Fruit fly (Drosophila melanogaster): ENCODE data around the gene Unc-115b.

DNA sequence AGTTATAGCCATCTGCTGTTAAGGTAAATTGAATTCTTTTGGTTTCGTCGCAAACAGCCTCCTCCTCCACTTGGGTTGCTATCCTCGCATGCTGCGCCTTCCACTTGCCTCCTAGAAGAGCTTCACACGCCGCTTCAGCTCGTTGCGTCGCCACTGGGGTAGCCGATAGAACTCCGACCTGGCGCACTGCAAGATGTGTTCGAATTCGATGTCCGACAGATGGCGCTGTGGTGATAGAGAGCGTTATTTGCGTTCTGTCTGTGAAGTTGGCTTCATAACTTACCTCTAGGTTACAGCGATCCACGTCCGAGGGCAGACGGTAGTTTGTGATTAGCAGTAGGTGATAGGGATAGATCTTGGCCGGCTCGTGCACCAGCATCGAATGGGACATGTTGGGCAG, 2.4 kb upstream of the Unc-115b start:
- TF ChIP-seq EcR (GFP tag; optimal IDR thresholded peaks at IDR 0.05): no peak
- TF ChIP-seq CG8301 (tag; optimal IDR thresholded peaks at IDR 0.05): no peak
- TF ChIP-seq CG34367 (tag; optimal IDR thresholded peaks at IDR 0.05): no peak
- no peak for TF ChIP-seq gl (tag; optimal IDR thresholded peaks at IDR 0.05)
- no peak for TF ChIP-seq CG4496 (GFP tag; IDR thresholded peaks at IDR 0.05)
- TF ChIP-seq CG32121 (GFP tag; IDR thresholded peaks at IDR 0.05): no peak
- no peak for TF ChIP-seq rn (GFP tag; IDR thresholded peaks at IDR 0.05)
- TF ChIP-seq Pif1A (GFP tag; optimal IDR thresholded peaks at IDR 0.05): no peak
- no peak for TF ChIP-seq CG10348 (GFP tag; IDR thresholded peaks at IDR 0.05)
- no peak for TF ChIP-seq CG9948 (tag; optimal IDR thresholded peaks at IDR 0.05)
- TF ChIP-seq Ets98B (GFP tag; IDR thresholded peaks at IDR 0.05): no peak
- no peak for TF ChIP-seq CG12605 (GFP tag; IDR thresholded peaks at IDR 0.05)
